Fruit fly (Drosophila melanogaster) whole organism, wandering third instar larva: ENCODE results near the gene Axud1.
A peak's percentile ranks its signal among the peaks of the same experiment; 100 is the strongest.

ENCODE experiments used
- Abd-B ChIP-seq: fragments of >200 bp; optimal IDR thresholded peaks from 2 replicates; lab custom pipeline; 2017; ENCODE audit warnings: missing biosample characterization, missing genetic modification characterization
- CG32264 ChIP-seq: fragments of 200-800 bp; sonication (Bioruptor generic); optimal IDR thresholded peaks from 2 replicates; lab custom pipeline; 2016; ENCODE audit warnings: missing biosample characterization, missing genetic modification characterization
- CG9705 ChIP-seq: fragments of 200-800 bp; sonication (Bioruptor generic); optimal IDR thresholded peaks from 2 replicates; lab custom pipeline; 2018; ENCODE audit warnings: missing biosample characterization, mild to moderate bottlenecking, missing genetic modification characterization
- CrebA ChIP-seq: fragments of 200-800 bp; sonication (Bioruptor generic); optimal IDR thresholded peaks from 2 replicates; lab custom pipeline; 2016; ENCODE audit warnings: missing biosample characterization, mild to moderate bottlenecking, missing genetic modification characterization, borderline replicate concordance
- Dfd ChIP-seq: fragments of >200 bp; optimal IDR thresholded peaks from 2 replicates; lab custom pipeline; 2017; ENCODE audit warnings: missing biosample characterization, missing genetic modification characterization
- Dif ChIP-seq: fragments of 200-275, 200-300 bp; sonication (Bioruptor generic); optimal IDR thresholded peaks from 2 replicates; lab custom pipeline; 2018; ENCODE audit warnings: missing biosample characterization, missing genetic modification characterization; ENCODE audit not compliant: partially characterized antibody
- GATAd ChIP-seq: sonication (Bioruptor generic); optimal IDR thresholded peaks from 2 replicates; lab custom pipeline; 2016; ENCODE audit warnings: missing biosample characterization, missing genetic modification characterization
- HLH106 ChIP-seq: fragments of 200-800 bp; optimal IDR thresholded peaks from 3 replicates; lab custom pipeline; 2019; ENCODE audit warnings: missing biosample characterization, mild to moderate bottlenecking, missing genetic modification characterization, moderate library complexity
- Hnf4 ChIP-seq: fragments of 200-800 bp; sonication (Bioruptor generic); optimal IDR thresholded peaks from 2 replicates; lab custom pipeline; 2016; ENCODE audit warnings: missing biosample characterization, mild to moderate bottlenecking, missing genetic modification characterization
- Hr78 ChIP-seq: fragments of >200 bp; optimal IDR thresholded peaks from 2 replicates; lab custom pipeline; 2017; ENCODE audit warnings: missing biosample characterization, missing genetic modification characterization
- Hr83 ChIP-seq: fragments of 200-300 bp; sonication (Bioruptor generic); optimal IDR thresholded peaks from 2 replicates; lab custom pipeline; 2016; ENCODE audit warnings: missing biosample characterization, mild to moderate bottlenecking, missing genetic modification characterization, moderate library complexity; ENCODE audit not compliant: poor library complexity, severe bottlenecking
- Jra ChIP-seq: sonication (Bioruptor generic); optimal IDR thresholded peaks from 2 replicates; lab custom pipeline; 2016; ENCODE audit warnings: missing biosample characterization, missing genetic modification characterization
- Myc ChIP-seq: fragments of >200 bp; optimal IDR thresholded peaks from 2 replicates; lab custom pipeline; 2017
- N ChIP-seq: fragments of >200 bp; optimal IDR thresholded peaks from 2 replicates; lab custom pipeline; 2018; ENCODE audit warnings: missing biosample characterization, missing external identifiers, missing genetic modification characterization
- OdsH ChIP-seq: fragments of 200-800 bp; sonication (Bioruptor generic); optimal IDR thresholded peaks from 2 replicates; lab custom pipeline; 2016; ENCODE audit warnings: missing biosample characterization, mild to moderate bottlenecking, missing genetic modification characterization
- Rel ChIP-seq, 2 experiments: fragments of 200-800 bp; sonication (Bioruptor generic) in 1 of 2; optimal IDR thresholded peaks; 2 replicates in 1 of 2; 3 replicates in 1 of 2; lab custom pipeline; 2016 to 2019; ENCODE audit warnings: mild to moderate bottlenecking in 2 of 2, missing biosample characterization in 2 of 2, missing genetic modification characterization in 2 of 2, moderate library complexity in 1 of 2
- Sp1 ChIP-seq: fragments of 200-800 bp; sonication (Bioruptor generic); optimal IDR thresholded peaks from 3 replicates; lab custom pipeline; 2019; ENCODE audit warnings: missing biosample characterization, mild to moderate bottlenecking, missing genetic modification characterization, moderate library complexity
- Vsx2 ChIP-seq: fragments of 200-300, 225-300 bp; sonication (Bioruptor generic); optimal IDR thresholded peaks from 2 replicates; lab custom pipeline; 2018; ENCODE audit warnings: missing biosample characterization, missing genetic modification characterization; ENCODE audit not compliant: partially characterized antibody
- br ChIP-seq: fragments of 200-800 bp; sonication (Bioruptor generic); optimal IDR thresholded peaks from 2 replicates; lab custom pipeline; 2016; ENCODE audit warnings: missing biosample characterization, missing genetic modification characterization
- brk ChIP-seq: fragments of 200-800 bp; sonication (Bioruptor generic); optimal IDR thresholded peaks from 2 replicates; lab custom pipeline; 2016; ENCODE audit warnings: missing biosample characterization, mild to moderate bottlenecking, missing genetic modification characterization
- dl ChIP-seq, 2 experiments: fragments of 175-275, 200-275 bp in 1 of 2; fragments of 200-275 bp in 1 of 2; sonication (Bioruptor generic); optimal IDR thresholded peaks; lab custom pipeline; 2018; ENCODE audit warnings: mild to moderate bottlenecking in 2 of 2, missing biosample characterization in 2 of 2, missing genetic modification characterization in 2 of 2, moderate library complexity in 2 of 2; ENCODE audit not compliant: partially characterized antibody in 2 of 2, insufficient read depth in 1 of 2
- dmrt93B ChIP-seq: fragments of 200-800 bp; sonication (Bioruptor generic); optimal IDR thresholded peaks from 2 replicates; lab custom pipeline; 2018; ENCODE audit warnings: missing biosample characterization, mild to moderate bottlenecking, missing genetic modification characterization
- dsf ChIP-seq: sonication (Bioruptor generic); optimal IDR thresholded peaks from 2 replicates; lab custom pipeline; 2016; ENCODE audit warnings: missing biosample characterization, missing genetic modification characterization, borderline replicate concordance
- foxo ChIP-seq, 2 experiments: fragments of 200-800 bp; sonication (Bioruptor generic); optimal IDR thresholded peaks; 2 replicates in 1 of 2; 3 replicates in 1 of 2; lab custom pipeline; 2016 to 2017; ENCODE audit warnings: missing biosample characterization in 2 of 2, missing genetic modification characterization in 2 of 2
- fru ChIP-seq: fragments of 200-800 bp; sonication (Bioruptor generic); optimal IDR thresholded peaks from 3 replicates; lab custom pipeline; 2016; ENCODE audit warnings: missing biosample characterization, mild to moderate bottlenecking, missing genetic modification characterization
- h ChIP-seq: fragments of 200-800 bp; sonication (Bioruptor generic); optimal IDR thresholded peaks from 3 replicates; lab custom pipeline; 2016; ENCODE audit warnings: missing biosample characterization, mild to moderate bottlenecking, missing genetic modification characterization
- jim ChIP-seq: fragments of 175-275, 200-325 bp; sonication (Bioruptor generic); optimal IDR thresholded peaks from 2 replicates; lab custom pipeline; 2016; ENCODE audit warnings: missing biosample characterization, mild to moderate bottlenecking, missing genetic modification characterization
- lola ChIP-seq: fragments of >200 bp; optimal IDR thresholded peaks from 2 replicates; lab custom pipeline; 2017; ENCODE audit warnings: missing biosample characterization, missing genetic modification characterization
- pan ChIP-seq: fragments of >200 bp; optimal IDR thresholded peaks from 2 replicates; lab custom pipeline; 2017
- psq ChIP-seq: fragments of 200-800 bp; sonication (Bioruptor generic); optimal IDR thresholded peaks from 3 replicates; lab custom pipeline; 2017; ENCODE audit warnings: missing biosample characterization, mild to moderate bottlenecking, missing genetic modification characterization, moderate library complexity
- rgr ChIP-seq: fragments of 200-800 bp; sonication (Bioruptor generic); optimal IDR thresholded peaks from 3 replicates; lab custom pipeline; 2016; ENCODE audit warnings: missing biosample characterization, mild to moderate bottlenecking, missing genetic modification characterization
- sage ChIP-seq: fragments of 200-800 bp; sonication (Bioruptor generic); optimal IDR thresholded peaks from 2 replicates; lab custom pipeline; 2016; ENCODE audit warnings: missing biosample characterization, mild to moderate bottlenecking, missing genetic modification characterization
- sv ChIP-seq: fragments of 200-800 bp; sonication (Bioruptor generic); optimal IDR thresholded peaks from 3 replicates; lab custom pipeline; 2016; ENCODE audit warnings: missing biosample characterization, missing genetic modification characterization
- tai ChIP-seq: sonication (Bioruptor generic); optimal IDR thresholded peaks from 2 replicates; lab custom pipeline; 2016; ENCODE audit warnings: missing biosample characterization, missing genetic modification characterization
- usp ChIP-seq: fragments of >200 bp; optimal IDR thresholded peaks from 2 replicates; lab custom pipeline; 2017; ENCODE audit warnings: missing biosample characterization, missing genetic modification characterization

Gene Axud1

DNA sequence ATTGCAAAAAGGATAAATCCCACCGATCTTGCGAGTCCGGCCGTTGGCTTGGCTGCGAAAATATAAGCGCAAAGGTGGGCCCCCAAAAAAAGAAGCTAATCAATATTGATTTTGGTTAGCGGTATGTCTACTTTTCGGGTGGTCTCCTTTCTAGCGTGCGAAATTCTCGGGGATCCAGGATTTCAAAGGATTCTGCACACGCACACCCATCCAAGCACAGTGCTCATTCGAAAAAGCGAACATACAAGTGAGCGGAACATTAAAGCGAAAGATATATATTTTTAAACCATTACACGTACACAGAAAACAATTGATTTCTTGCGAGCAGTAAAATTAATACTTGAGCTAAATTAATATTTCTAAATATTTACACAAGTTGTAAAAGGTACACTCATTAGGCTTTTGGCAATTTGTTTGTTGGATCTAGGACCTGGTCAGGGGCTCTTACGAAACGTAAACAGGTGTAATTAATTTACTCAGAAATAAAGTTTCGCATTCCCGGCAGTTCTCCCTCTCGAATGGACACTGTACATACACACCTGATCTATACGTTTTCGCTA is 590 bp downstream of the Axud1 start:
- peak; percentile 7 for TF ChIP-seq sage
- no peak for TF ChIP-seq jim (GFP tag; lab: Kevin White, UChicago)
- TF ChIP-seq rgr (GFP tag; lab: Kevin White, UChicago), result peak; percentile 26
- TF ChIP-seq HLH106 (tag; lab: Kevin White, UChicago), result peak; percentile 46
- TF ChIP-seq h (GFP tag; lab: Kevin White, UChicago), result peak; percentile 17
- TF ChIP-seq fru (GFP tag; lab: Kevin White, UChicago), result peak; percentile 11
- TF ChIP-seq foxo (GFP tag; optimal IDR thresholded peaks at IDR 0.05; lab: Kevin White, UChicago), result peak in 1 of 2 experiments; percentile 32
- TF ChIP-seq CrebA, result no peak
- no peak for TF ChIP-seq Sp1 (GFP tag; lab: Kevin White, UChicago)
- no peak for TF ChIP-seq dsf (GFP tag; lab: Kevin White, UChicago)

DNA sequence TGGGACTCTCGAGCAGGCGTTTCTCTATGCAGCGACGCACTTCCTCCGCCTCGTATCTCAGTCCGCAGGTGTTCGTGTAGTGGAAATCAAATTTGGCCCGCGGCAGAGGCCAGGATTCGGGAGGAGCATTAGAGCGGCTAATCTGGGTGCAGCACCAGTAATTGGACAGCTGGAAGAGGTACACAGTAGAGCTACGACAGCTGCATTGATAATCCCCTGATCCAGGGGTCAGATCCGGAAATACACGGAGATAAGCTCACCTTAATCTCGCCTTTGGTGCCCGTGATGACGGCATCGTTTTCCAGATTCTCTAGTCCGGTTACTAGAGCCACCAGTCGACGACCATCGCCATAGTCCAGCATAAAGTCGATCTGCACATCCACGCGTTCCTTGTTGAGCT is 5.2 kb downstream of the Axud1 start:
- TF ChIP-seq br (no peak), brk (no peak), foxo (GFP tag; optimal IDR thresholded peaks at IDR 0.05; lab: Kevin White, UChicago) (no peak), dsf (GFP tag; lab: Kevin White, UChicago) (no peak), h (GFP tag; lab: Kevin White, UChicago) (no peak)

DNA sequence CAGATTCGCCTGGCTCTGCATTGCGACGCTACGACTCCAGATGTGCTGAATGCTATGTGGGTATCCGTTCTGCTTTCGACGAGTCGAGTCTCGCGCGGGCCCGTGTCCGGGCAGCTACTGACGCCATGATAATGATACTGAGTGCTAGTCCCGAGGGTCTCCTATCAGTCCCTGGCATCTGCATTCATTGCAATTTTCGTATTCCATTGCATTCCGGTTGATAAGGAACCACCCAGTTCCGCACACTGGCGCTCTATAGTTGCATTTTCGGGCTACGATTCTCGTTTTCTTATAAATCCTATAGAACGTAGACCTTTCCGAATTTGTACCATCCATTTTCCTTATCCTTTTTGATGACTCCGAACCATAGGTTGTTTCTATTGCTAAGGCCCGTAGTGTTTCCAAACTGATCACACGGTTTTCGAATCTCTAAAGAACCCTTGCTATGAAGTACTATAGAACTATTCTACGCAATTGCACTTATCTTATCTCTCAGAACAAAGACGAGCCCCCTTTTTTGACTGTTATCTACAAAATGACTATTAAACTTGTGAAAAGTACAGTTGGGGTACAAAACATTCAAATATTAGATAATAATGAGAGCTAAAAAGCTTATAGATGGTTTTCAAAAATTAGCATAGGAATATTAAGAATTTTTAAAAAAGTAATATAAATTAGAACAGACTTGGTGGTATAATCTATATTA is 6.4 kb downstream of the Axud1 start, which contains the start of gene CG3597:
CG3597 (minus strand) TSS at position 119 of the 706 bp plus-strand sequence.
- no peak for TF ChIP-seq tai (GFP tag; lab: Kevin White, UChicago)
- TF ChIP-seq Jra (GFP tag; lab: Kevin White, UChicago), result no peak
- no peak for TF ChIP-seq CG9705 (GFP tag; lab: Kevin White, UChicago)
- TF ChIP-seq usp (GFP tag; lab: Kevin White, UChicago), result no peak

DNA sequence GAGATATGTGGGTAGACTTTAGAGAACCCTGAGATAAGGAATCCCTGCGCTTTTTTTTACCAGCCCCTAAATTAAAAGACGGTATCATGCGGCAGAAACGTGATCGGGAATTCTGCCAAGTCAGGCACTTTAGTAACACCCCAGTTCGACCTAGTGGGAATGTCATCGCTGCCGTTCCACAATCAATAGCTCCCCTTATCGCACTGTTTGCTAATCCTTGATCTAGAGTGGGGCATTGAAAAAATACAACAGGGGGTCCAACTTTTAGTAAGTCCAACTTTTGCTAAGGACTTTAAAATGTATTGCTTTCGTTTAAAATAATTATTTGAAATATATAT is 6.9 kb downstream of the Axud1 start:
- TF ChIP-seq dl (GFP tag; optimal IDR thresholded peaks at IDR 0.05; lab: Kevin White, UChicago; ENCODE audit: insufficient read depth in 1 of 2, partially characterized antibody in 2 of 2), result no peak
- no peak for TF ChIP-seq GATAd
- no peak for TF ChIP-seq psq
- no peak for TF ChIP-seq h (GFP tag; lab: Kevin White, UChicago)
- no peak for TF ChIP-seq Vsx2
- no peak for TF ChIP-seq Rel (GFP tag; optimal IDR thresholded peaks at IDR 0.05; lab: Kevin White, UChicago)
- TF ChIP-seq Rel (tag; optimal IDR thresholded peaks at IDR 0.05; lab: Kevin White, UChicago), result no peak
- no peak for TF ChIP-seq rgr (GFP tag; lab: Kevin White, UChicago)
- no peak for TF ChIP-seq lola (GFP tag; lab: Kevin White, UChicago)

DNA sequence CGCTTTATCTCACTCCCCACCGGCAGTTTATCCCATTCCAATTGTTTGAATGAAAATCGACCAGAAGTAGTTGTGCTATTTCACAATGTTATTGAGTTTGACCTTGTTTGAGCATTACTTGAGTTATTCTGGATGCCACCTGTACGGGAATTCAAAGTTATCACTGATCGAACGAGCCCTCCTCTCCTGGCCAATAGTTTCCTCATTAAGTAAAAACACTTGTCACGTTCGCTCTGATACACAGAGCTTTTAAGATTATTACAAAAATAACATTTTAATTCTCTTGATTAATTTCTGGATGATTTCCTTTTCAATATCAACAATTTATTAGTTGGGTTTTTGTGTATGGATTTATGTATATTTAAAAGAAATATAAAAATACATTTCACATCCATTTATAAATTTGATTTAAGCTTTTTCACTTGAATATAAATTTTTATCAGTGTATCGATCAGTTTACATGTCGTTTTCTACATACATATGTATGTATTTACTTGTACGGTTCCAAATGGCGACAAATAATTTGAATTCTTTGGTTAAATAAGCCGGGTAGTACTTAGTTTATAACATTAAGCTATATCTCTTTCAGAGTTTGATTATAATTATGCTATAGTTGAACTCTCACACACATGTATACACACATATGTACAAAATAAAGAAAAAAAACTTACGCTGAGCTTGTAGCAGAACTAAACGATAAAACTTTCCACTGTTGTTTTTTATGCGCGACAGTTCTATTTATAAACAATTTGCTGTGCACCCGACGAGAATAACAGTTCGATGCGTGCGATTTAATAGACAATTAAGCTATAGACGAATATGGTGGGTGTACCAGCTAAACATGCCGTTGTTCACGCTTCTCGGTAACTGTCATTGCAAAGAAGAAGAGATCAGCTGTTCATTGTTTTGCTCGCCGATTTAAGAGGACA is 8.9 kb downstream of the Axud1 start, which contains the start of the genes CG3609 and CG15390:
CG3609 (minus strand) TSS at position 810 of the 929 bp plus-strand sequence.
CG15390 (plus strand) TSS at position 896 of the 929 bp plus-strand sequence.
- TF ChIP-seq psq (peak; percentile 71), Hr78 (GFP tag; lab: Kevin White, UChicago) (no peak), Dfd (GFP tag; lab: Kevin White, UChicago) (no peak), dsf (GFP tag; lab: Kevin White, UChicago) (peak; percentile 66), h (GFP tag; lab: Kevin White, UChicago) (peak; percentile 91), CrebA (no peak), Hr83 (peak; percentile 98), CG32264 (GFP tag; lab: Kevin White, UChicago) (peak; percentile 51), Jra (GFP tag; lab: Kevin White, UChicago) (peak; percentile 88), Abd-B (GFP tag; lab: Kevin White, UChicago) (no peak), brk (peak; percentile 59), dmrt93B (GFP tag; lab: Kevin White, UChicago) (peak; percentile 34), sage (peak; percentile 80), Myc (lab: Kevin White, UChicago) (peak; percentile 14), rgr (GFP tag; lab: Kevin White, UChicago) (peak; percentile 90), tai (GFP tag; lab: Kevin White, UChicago) (no peak), HLH106 (tag; lab: Kevin White, UChicago) (peak; percentile 76), Dif (GFP tag; lab: Kevin White, UChicago) (no peak), OdsH (GFP tag; lab: Kevin White, UChicago) (peak; percentile 86), N (GFP tag; lab: Kevin White, UChicago) (no peak), GATAd (peak; percentile 40), pan (no peak), Vsx2 (no peak), Sp1 (GFP tag; lab: Kevin White, UChicago) (peak; percentile 78), jim (GFP tag; lab: Kevin White, UChicago) (peak; percentile 77), dl (GFP tag; optimal IDR thresholded peaks at IDR 0.05; lab: Kevin White, UChicago; ENCODE audit: insufficient read depth in 1 of 2, partially characterized antibody in 2 of 2) (no peak), sv (peak; percentile 83), Hnf4 (GFP tag; lab: Kevin White, UChicago) (peak; percentile 94)
